Fruit fly (Drosophila melanogaster): ENCODE measurements around the gene eRF1.
A peak's percentile ranks its signal among the peaks of the same experiment; 100 is the strongest.

Gene eRF1

DNA sequence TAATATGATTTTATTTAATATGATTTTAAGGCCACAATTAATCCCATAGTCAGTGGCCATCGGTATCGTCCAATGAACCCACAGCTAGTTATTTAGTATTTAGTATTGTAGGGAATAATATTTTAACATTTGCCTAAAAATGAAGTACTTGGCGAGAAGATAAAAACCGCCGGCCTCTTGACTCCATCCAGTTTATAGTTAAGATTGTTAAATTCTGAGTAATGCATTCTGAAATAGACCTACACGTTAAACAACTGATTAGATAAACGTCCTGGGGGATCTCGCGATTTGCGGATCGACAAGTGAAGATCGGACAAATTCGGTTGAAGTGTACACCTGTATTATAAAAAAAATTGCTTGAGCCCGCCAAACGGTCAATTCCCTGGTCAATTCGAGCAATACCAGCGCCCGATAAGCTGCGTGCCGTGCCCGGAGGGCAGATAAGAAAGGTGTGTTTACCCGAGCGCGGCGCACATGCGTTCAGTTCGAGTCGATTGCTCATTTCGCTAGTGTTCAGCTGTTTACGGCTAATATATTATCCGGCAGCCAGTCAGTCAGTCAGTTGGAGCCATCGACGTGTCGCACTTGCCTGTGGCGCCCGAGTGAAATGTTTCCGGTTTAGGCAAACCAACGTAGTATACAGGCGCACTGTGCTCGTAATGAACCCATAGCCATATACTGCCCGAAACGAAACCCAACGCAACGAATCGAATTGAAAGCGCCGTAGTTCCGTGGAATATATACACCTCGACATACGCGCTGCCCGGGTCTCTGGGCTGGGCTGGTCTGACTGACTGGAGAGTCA is 39.1 kb downstream of the eRF1 start (continued):
- TF ChIP-seq vfl (GFP tag; optimal IDR thresholded peaks at IDR 0.05) (no peak), Mes4 (GFP tag; optimal IDR thresholded peaks at IDR 0.05) (no peak), Eip74EF (GFP tag; optimal IDR thresholded peaks at IDR 0.05) (peak in 1 of 2 experiments; percentile 55), zfh1 (GFP tag; IDR thresholded peaks at IDR 0.05) (no peak), otp (GFP tag; IDR thresholded peaks at IDR 0.05) (no peak), CG9876 (GFP tag; optimal IDR thresholded peaks at IDR 0.05) (no peak), CG30020 (tag; optimal IDR thresholded peaks at IDR 0.05) (no peak), CG11398 (GFP tag; optimal IDR thresholded peaks at IDR 0.05) (no peak), CG10274 (GFP tag; optimal IDR thresholded peaks at IDR 0.05) (no peak), CG43689 (GFP tag; IDR thresholded peaks at IDR 0.05) (no peak), Atf-2 (GFP tag; optimal IDR thresholded peaks at IDR 0.05) (no peak), eve (GFP tag; optimal IDR thresholded peaks at IDR 0.05) (no peak), ssp (GFP tag; IDR thresholded peaks at IDR 0.05) (no peak), danr (GFP tag; IDR thresholded peaks at IDR 0.05) (no peak), B-H1 (GFP tag; IDR thresholded peaks at IDR 0.05) (no peak), Spps (tag; optimal IDR thresholded peaks at IDR 0.05) (no peak), CG1024 (GFP tag; IDR thresholded peaks at IDR 0.05) (0 out of 2 replicates have a peak, but pooled peaks have one; percentile 14), row (GFP tag; IDR thresholded peaks at IDR 0.05) (no peak; the same call in 2 of the 3 replicates), Hmr (GFP tag; optimal IDR thresholded peaks at IDR 0.05) (peak; percentile 2), sens (GFP tag) (peak; percentile 65), wek (GFP tag; optimal IDR thresholded peaks at IDR 0.05) (no peak), CG13424 (tag; optimal IDR thresholded peaks at IDR 0.05) (no peak), CG7357 (GFP tag; IDR thresholded peaks at IDR 0.05) (no peak), lbe (GFP tag; optimal IDR thresholded peaks at IDR 0.05) (peak; percentile 16), CG10543 (GFP tag; optimal IDR thresholded peaks at IDR 0.05) (peak; percentile 80), onecut (GFP tag; IDR thresholded peaks at IDR 0.05) (no peak), Bteb2 (GFP tag; optimal IDR thresholded peaks at IDR 0.05) (no peak), CG7271 (tag; optimal IDR thresholded peaks at IDR 0.05) (no peak), Poxn (GFP tag; IDR thresholded peaks at IDR 0.05) (no peak), Vsx1 (GFP tag; optimal IDR thresholded peaks at IDR 0.05) (peak; percentile 55), CG18476 (GFP tag; optimal IDR thresholded peaks at IDR 0.05) (no peak), CG18011 (GFP tag; optimal IDR thresholded peaks at IDR 0.05) (no peak), croc (GFP tag; conservative IDR thresholded peaks at IDR 0.05) (no peak), chinmo (GFP tag; IDR thresholded peaks at IDR 0.05; ENCODE audit: partially characterized antibody) (0 out of 4 replicates have a peak, but pooled peaks have one; percentile 41), Stat92E (GFP tag; optimal IDR thresholded peaks at IDR 0.05) (no peak), ATbp (GFP tag; optimal IDR thresholded peaks at IDR 0.05) (no peak), nau (GFP tag; optimal IDR thresholded peaks at IDR 0.05) (no peak), org-1 (GFP tag; optimal IDR thresholded peaks at IDR 0.05) (no peak), exex (tag; optimal IDR thresholded peaks at IDR 0.05) (peak; percentile 77), inv (GFP tag; IDR thresholded peaks at IDR 0.05; ENCODE audit: partially characterized antibody) (no peak), H2.0 (GFP tag; IDR thresholded peaks at IDR 0.05) (no peak), Hr39 (optimal IDR thresholded peaks at IDR 0.05) (no peak), CG2199 (GFP tag; IDR thresholded peaks at IDR 0.05) (peak; percentile 89; the same call in 2 of the 3 replicates), sug (tag; optimal IDR thresholded peaks at IDR 0.05) (peak; percentile 95), twi (tag; optimal IDR thresholded peaks at IDR 0.05) (no peak), CG8388 (GFP tag; optimal IDR thresholded peaks at IDR 0.05) (no peak), cwo (GFP tag; optimal IDR thresholded peaks at IDR 0.05) (peak; percentile 72), luna (GFP tag; optimal IDR thresholded peaks at IDR 0.05) (no peak), Hr78 (GFP tag; optimal IDR thresholded peaks at IDR 0.05) (peak in 1 of 2 experiments; percentile 1)

All from whole organism, embryonic.